Fruit fly (Drosophila melanogaster) whole organism, embryonic: ENCODE results near the gene CG32267.

ENCODE experiments used
- C15 ChIP-seq: fragments of 200-800 bp; sonication (Bioruptor generic); IDR thresholded peaks from 3 replicates; pipeline ENCODE4 v1.3.6; 2022; ENCODE audit warnings: missing biosample characterization, missing genetic modification characterization
- CG11398 ChIP-seq: fragments of 200-800 bp; sonication (Bioruptor generic); optimal IDR thresholded peaks from 2 replicates; lab custom pipeline; 2016; ENCODE audit warnings: missing biosample characterization, missing genetic modification characterization
- CG11456 ChIP-seq: fragments of 200-800 bp; sonication (Bioruptor generic); IDR thresholded peaks from 3 replicates; pipeline ENCODE4 v1.3.6; 2022; ENCODE audit warnings: missing biosample characterization, missing genetic modification characterization
- CG11695 ChIP-seq: fragments of 200-800 bp; sonication (Bioruptor generic); IDR thresholded peaks from 3 replicates; pipeline ENCODE4 v1.3.6; 2022; ENCODE audit warnings: missing biosample characterization, missing genetic modification characterization
- CG15073 ChIP-seq: fragments of 200-800 bp; sonication (Bioruptor generic); optimal IDR thresholded peaks from 2 replicates; lab custom pipeline; 2016; ENCODE audit warnings: missing biosample characterization, missing genetic modification characterization
- CG17829 ChIP-seq: fragments of 200-800 bp; optimal IDR thresholded peaks from 2 replicates; lab custom pipeline; 2019; ENCODE audit warnings: missing biosample characterization, mild to moderate bottlenecking, missing genetic modification characterization, moderate library complexity
- CG1832 ChIP-seq: fragments of 200-800 bp; sonication (Bioruptor generic); optimal IDR thresholded peaks from 2 replicates; lab custom pipeline; 2017; ENCODE audit warnings: missing biosample characterization, mild to moderate bottlenecking, missing genetic modification characterization, inconsistent platforms
- CG2678 ChIP-seq: fragments of 200-800 bp; sonication (Bioruptor generic); optimal IDR thresholded peaks from 3 replicates; lab custom pipeline; 2019; ENCODE audit warnings: missing biosample characterization, mild to moderate bottlenecking, missing genetic modification characterization, moderate library complexity
- CG30403 ChIP-seq: fragments of 200-800 bp; sonication (Bioruptor generic); optimal IDR thresholded peaks from 3 replicates; lab custom pipeline; 2016; ENCODE audit warnings: missing biosample characterization, missing genetic modification characterization
- CG30431 ChIP-seq: fragments of 200-800 bp; sonication (Bioruptor generic); optimal IDR thresholded peaks from 2 replicates; lab custom pipeline; 2017; ENCODE audit warnings: missing biosample characterization, missing genetic modification characterization
- CG31365 ChIP-seq: fragments of 200-800 bp; sonication (Bioruptor generic); optimal IDR thresholded peaks from 2 replicates; lab custom pipeline; 2018; ENCODE audit warnings: missing biosample characterization, mild to moderate bottlenecking, missing genetic modification characterization
- CG3281 ChIP-seq: fragments of 200-800 bp; sonication (Bioruptor generic); optimal IDR thresholded peaks from 3 replicates; lab custom pipeline; 2017; ENCODE audit warnings: missing biosample characterization, mild to moderate bottlenecking, missing genetic modification characterization
- CG34422 ChIP-seq: fragments of 200-800 bp; sonication (Bioruptor generic); IDR thresholded peaks from 3 replicates; pipeline ENCODE4 v1.3.6; 2022; ENCODE audit warnings: missing biosample characterization, missing genetic modification characterization
- CG3995 ChIP-seq: fragments of 200-800 bp; sonication (Bioruptor generic); optimal IDR thresholded peaks from 3 replicates; lab custom pipeline; 2016; ENCODE audit warnings: missing biosample characterization, missing genetic modification characterization
- CG7839 ChIP-seq: fragments of 200-800 bp; sonication (Bioruptor generic); optimal IDR thresholded peaks from 3 replicates; lab custom pipeline; 2018; ENCODE audit warnings: missing biosample characterization, mild to moderate bottlenecking, missing genetic modification characterization, moderate library complexity
- CG9797 ChIP-seq: fragments of 200-800 bp; sonication (Bioruptor generic); optimal IDR thresholded peaks from 3 replicates; lab custom pipeline; 2018; ENCODE audit warnings: missing biosample characterization, mild to moderate bottlenecking, missing genetic modification characterization
- CG9817 ChIP-seq: fragments of 200-800 bp; sonication (Bioruptor generic); optimal IDR thresholded peaks from 2 replicates; lab custom pipeline; 2018; ENCODE audit warnings: missing biosample characterization, mild to moderate bottlenecking, missing genetic modification characterization, moderate library complexity
- Dip3 ChIP-seq: fragments of 200-800 bp; sonication (Bioruptor generic); optimal IDR thresholded peaks from 3 replicates; lab custom pipeline; 2016; ENCODE audit warnings: missing biosample characterization, missing genetic modification characterization
- Fer2 ChIP-seq: fragments of 200-800 bp; sonication (Bioruptor generic); optimal IDR thresholded peaks from 2 replicates; lab custom pipeline; 2018; ENCODE audit warnings: missing biosample characterization, mild to moderate bottlenecking, missing genetic modification characterization, moderate library complexity
- Gsc ChIP-seq: fragments of 200-800 bp; sonication (Bioruptor generic); IDR thresholded peaks from 2 replicates; pipeline ENCODE4 v1.3.6; 2022; ENCODE audit warnings: missing biosample characterization, missing genetic modification characterization
- Hey ChIP-seq: fragments of 200-800 bp; sonication (Bioruptor generic); optimal IDR thresholded peaks from 3 replicates; lab custom pipeline; 2018; ENCODE audit warnings: missing biosample characterization, mild to moderate bottlenecking, missing genetic modification characterization
- Hr78 ChIP-seq, 2 experiments: fragments of 200-800 bp in 1 of 2; fragments of >200 bp in 1 of 2; sonication (Bioruptor generic) in 1 of 2; optimal IDR thresholded peaks; 2 replicates each; lab custom pipeline; 2017 to 2019; ENCODE audit warnings: missing biosample characterization in 2 of 2, missing genetic modification characterization in 2 of 2, mild to moderate bottlenecking in 1 of 2, moderate library complexity in 1 of 2
- Mrtf ChIP-seq: fragments of 200-800 bp; sonication (Bioruptor generic); IDR thresholded peaks from 3 replicates; pipeline ENCODE4 v1.3.6; 2022; ENCODE audit warnings: missing biosample characterization, missing genetic modification characterization
- Nf-YA ChIP-seq: fragments of 200-800 bp; sonication (Bioruptor generic); IDR thresholded peaks from 2 replicates; pipeline ENCODE4 v1.3.6; 2022; ENCODE audit warnings: missing biosample characterization, missing genetic modification characterization
- Optix ChIP-seq: fragments of 200-800 bp; sonication (Bioruptor generic); IDR thresholded peaks from 3 replicates; pipeline ENCODE4 v1.3.6; 2022; ENCODE audit warnings: missing biosample characterization, missing genetic modification characterization
- Rfx ChIP-seq: fragments of 200-800 bp; sonication (Bioruptor generic); IDR thresholded peaks from 2 replicates; pipeline ENCODE4 v1.3.6; 2022; ENCODE audit warnings: missing biosample characterization, missing genetic modification characterization
- Side ChIP-seq: fragments of 200-800 bp; sonication (Bioruptor generic); optimal IDR thresholded peaks from 2 replicates; lab custom pipeline; 2016; ENCODE audit warnings: missing biosample characterization, missing genetic modification characterization
- Sox102F ChIP-seq: fragments of 200-800 bp; sonication (Bioruptor generic); optimal IDR thresholded peaks from 2 replicates; lab custom pipeline; 2018; ENCODE audit warnings: missing biosample characterization, mild to moderate bottlenecking, missing genetic modification characterization, moderate library complexity
- YL-1 ChIP-seq: fragments of 200-800 bp; sonication (Bioruptor generic); optimal IDR thresholded peaks from 3 replicates; lab custom pipeline; 2017; ENCODE audit warnings: missing biosample characterization, mild to moderate bottlenecking, missing genetic modification characterization
- ap ChIP-seq: fragments of 200-800 bp; sonication (Bioruptor generic); IDR thresholded peaks from 2 replicates; pipeline ENCODE4 v1.3.6; 2022; ENCODE audit warnings: missing biosample characterization, missing genetic modification characterization
- ash1 ChIP-seq: fragments of 200-800 bp; sonication (Bioruptor generic); optimal IDR thresholded peaks from 2 replicates; lab custom pipeline; 2018; ENCODE audit warnings: missing biosample characterization, mild to moderate bottlenecking, missing genetic modification characterization
- bcd ChIP-seq: fragments of 200-800 bp; sonication (Bioruptor generic); optimal IDR thresholded peaks from 2 replicates; lab custom pipeline; 2017; ENCODE audit warnings: missing biosample characterization, mild to moderate bottlenecking, missing genetic modification characterization
- cg ChIP-seq: fragments of 200-800 bp; sonication (Bioruptor generic); optimal IDR thresholded peaks from 3 replicates; lab custom pipeline; 2019; ENCODE audit warnings: missing biosample characterization, mild to moderate bottlenecking, missing genetic modification characterization, moderate library complexity
- chinmo ChIP-seq: fragments of 200-800 bp; sonication (Bioruptor generic); IDR thresholded peaks from 4 replicates; pipeline ENCODE4 v1.3.6; 2022; ENCODE audit warnings: missing biosample characterization, missing genetic modification characterization; ENCODE audit not compliant: partially characterized antibody
- croc ChIP-seq: fragments of 200-800 bp; sonication (Bioruptor generic); conservative IDR thresholded peaks from 3 replicates; pipeline ENCODE4 v1.3.6; 2022; ENCODE audit warnings: missing biosample characterization, missing genetic modification characterization
- cwo ChIP-seq: fragments of 200-800 bp; sonication (Bioruptor generic); optimal IDR thresholded peaks from 3 replicates; lab custom pipeline; 2017; ENCODE audit warnings: missing biosample characterization, missing genetic modification characterization, mild to moderate bottlenecking, moderate library complexity, missing genetic modification reagents
- dpn ChIP-seq, 2 experiments: fragments of 200-800 bp; sonication (Bioruptor generic); optimal IDR thresholded peaks; 3 replicates each; lab custom pipeline; 2016; ENCODE audit warnings: missing biosample characterization in 2 of 2, missing genetic modification characterization in 2 of 2
- fd96Cb ChIP-seq: fragments of 200-800 bp; sonication (Bioruptor generic); optimal IDR thresholded peaks from 2 replicates; lab custom pipeline; 2018; ENCODE audit warnings: missing biosample characterization, mild to moderate bottlenecking, missing genetic modification characterization, moderate library complexity
- jumu ChIP-seq: fragments of 200-800 bp; sonication (Bioruptor generic); optimal IDR thresholded peaks from 3 replicates; lab custom pipeline; 2016; ENCODE audit warnings: missing biosample characterization, missing genetic modification characterization
- mld ChIP-seq: fragments of 200-800 bp; sonication (Bioruptor generic); IDR thresholded peaks from 3 replicates; pipeline ENCODE4 v1.3.6; 2022; ENCODE audit warnings: missing biosample characterization, missing genetic modification characterization; ENCODE audit not compliant: partially characterized antibody
- oc ChIP-seq: fragments of 200-800 bp; sonication (Bioruptor generic); optimal IDR thresholded peaks from 2 replicates; lab custom pipeline; 2018; ENCODE audit warnings: missing biosample characterization, mild to moderate bottlenecking, missing genetic modification characterization, moderate library complexity
- org-1 ChIP-seq: fragments of 200-800 bp; sonication (Bioruptor generic); optimal IDR thresholded peaks from 2 replicates; lab custom pipeline; 2017; ENCODE audit warnings: missing biosample characterization, missing genetic modification characterization
- prd ChIP-seq, 3 experiments: fragments of >200 bp in 2 of 3; fragments of 200-800 bp in 1 of 3; sonication (Bioruptor generic) in 1 of 3; optimal IDR thresholded peaks in 2 of 3; IDR thresholded peaks in 1 of 3; 2 replicates in 2 of 3; 3 replicates in 1 of 3; pipeline versions ENCODE4 v1.3.6 to Lab custom; 2017 to 2022; ENCODE audit warnings: missing biosample characterization in 1 of 3, missing genetic modification characterization in 1 of 3
- pros ChIP-seq: fragments of 200-800 bp; sonication (Bioruptor generic); optimal IDR thresholded peaks from 3 replicates; lab custom pipeline; 2019; ENCODE audit warnings: missing biosample characterization, mild to moderate bottlenecking, missing genetic modification characterization, moderate library complexity
- sd ChIP-seq: fragments of 200-800 bp; sonication (Bioruptor generic); optimal IDR thresholded peaks from 3 replicates; lab custom pipeline; 2018; ENCODE audit warnings: missing biosample characterization, mild to moderate bottlenecking, missing genetic modification characterization, moderate library complexity
- sens-2 ChIP-seq: fragments of 200-800 bp; sonication (Bioruptor generic); IDR thresholded peaks from 2 replicates; pipeline ENCODE4 v1.3.6; 2022; ENCODE audit warnings: missing biosample characterization, missing genetic modification characterization
- ssp ChIP-seq: fragments of 200-800 bp; sonication (Bioruptor generic); IDR thresholded peaks from 2 replicates; pipeline ENCODE4 v1.3.6; 2022; ENCODE audit warnings: missing biosample characterization, missing genetic modification characterization
- tgo ChIP-seq: fragments of 200-800 bp; sonication (Bioruptor generic); IDR thresholded peaks from 3 replicates; pipeline ENCODE4 v1.3.6; 2022; ENCODE audit warnings: missing biosample characterization, missing genetic modification characterization
- tll ChIP-seq, 2 experiments: fragments of 200-800 bp in 1 of 2; fragments of >200 bp in 1 of 2; sonication (Bioruptor generic) in 1 of 2; optimal IDR thresholded peaks; 2 replicates each; lab custom pipeline; 2017 to 2019; ENCODE audit warnings: missing biosample characterization in 2 of 2, missing genetic modification characterization in 2 of 2, mild to moderate bottlenecking in 1 of 2, moderate library complexity in 1 of 2
- usp ChIP-seq: fragments of >200 bp; optimal IDR thresholded peaks from 2 replicates; lab custom pipeline; 2017; ENCODE audit warnings: missing biosample characterization, missing genetic modification characterization
- wor ChIP-seq: fragments of 200-800 bp; sonication (Bioruptor generic); IDR thresholded peaks from 2 replicates; pipeline ENCODE4 v1.3.6; 2022; ENCODE audit warnings: missing biosample characterization, missing genetic modification characterization

Gene CG32267

DNA sequence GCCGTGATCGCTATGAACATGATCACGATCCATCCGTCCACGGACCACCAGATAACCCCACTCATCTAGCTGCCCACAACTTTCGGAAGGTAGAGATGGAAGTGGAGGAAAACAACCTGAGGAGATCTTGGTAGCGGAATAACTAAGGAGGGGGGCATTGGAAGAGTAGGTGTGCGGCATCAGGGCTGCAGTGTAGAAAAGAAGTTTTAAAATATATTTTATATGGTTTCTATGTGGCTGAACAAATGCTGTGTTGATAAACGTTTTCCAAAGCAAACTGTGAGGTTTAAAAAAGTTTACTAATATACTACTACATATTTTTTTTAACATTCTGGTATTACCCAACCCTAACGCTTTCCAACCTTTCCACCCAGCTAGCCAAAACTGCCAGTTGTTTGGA lies 37.0 kb downstream of the CG32267 start (continued):
- TF ChIP-seq Sox102F (GFP tag; lab: Kevin White, UChicago) (peak; percentile 55), CG1832 (GFP tag; lab: Kevin White, UChicago) (no peak), ssp (GFP tag; lab: Robert Waterston, UW) (no peak), YL-1 (GFP tag; lab: Kevin White, UChicago) (no peak), sd (tag; lab: Kevin White, UChicago) (no peak), ap (GFP tag; lab: Robert Waterston, UW) (no peak), wor (GFP tag; lab: Robert Waterston, UW) (no peak), bcd (GFP tag; lab: Kevin White, UChicago) (no peak), dpn (GFP tag; optimal IDR thresholded peaks at IDR 0.05; lab: Kevin White, UChicago) (no peak), CG9797 (no peak), Optix (GFP tag; lab: Robert Waterston, UW) (no peak), fd96Cb (tag; lab: Kevin White, UChicago) (peak; percentile 17), Hr78 (GFP tag; optimal IDR thresholded peaks at IDR 0.05; lab: Kevin White, UChicago) (peak in 1 of 2 experiments; percentile 8), CG31365 (tag; lab: Kevin White, UChicago) (no peak), jumu (no peak), croc (GFP tag; lab: Robert Waterston, UW) (peak; percentile 32; the same call in 1 of the 3 replicates), CG7839 (tag; lab: Kevin White, UChicago) (peak; percentile 34), CG11398 (GFP tag; lab: Kevin White, UChicago) (no peak), Mrtf (no peak), tll (GFP tag; optimal IDR thresholded peaks at IDR 0.05; lab: Kevin White, UChicago) (no peak), CG17829 (peak; percentile 18), oc (tag; lab: Kevin White, UChicago) (no peak), usp (GFP tag; lab: Kevin White, UChicago) (no peak), CG11456 (GFP tag; lab: Robert Waterston, UW) (no peak), Hey (tag; lab: Kevin White, UChicago) (no peak), Dip3 (GFP tag; lab: Kevin White, UChicago) (no peak), CG15073 (GFP tag; lab: Kevin White, UChicago) (no peak), Fer2 (tag; lab: Kevin White, UChicago) (no peak), Gsc (GFP tag; lab: Robert Waterston, UW) (no peak), chinmo (GFP tag; lab: Robert Waterston, UW) (no peak), CG11695 (GFP tag; lab: Robert Waterston, UW) (no peak), CG34422 (GFP tag; lab: Robert Waterston, UW) (0 out of 3 replicates have a peak, but pooled peaks have one; percentile 24), C15 (GFP tag; lab: Robert Waterston, UW) (no peak), Nf-YA (GFP tag; lab: Robert Waterston, UW) (no peak), mld (GFP tag; lab: Robert Waterston, UW) (no peak), pros (GFP tag; lab: Kevin White, UChicago) (no peak), cwo (GFP tag; lab: Kevin White, UChicago) (no peak), CG2678 (tag; lab: Kevin White, UChicago) (peak; percentile 59), ash1 (GFP tag; lab: Kevin White, UChicago) (no peak), tgo (GFP tag; lab: Robert Waterston, UW) (no peak), CG3281 (GFP tag; lab: Kevin White, UChicago) (no peak), cg (GFP tag; lab: Kevin White, UChicago) (no peak), CG9817 (no peak), CG3995 (GFP tag; lab: Kevin White, UChicago) (no peak), Rfx (peak; percentile 53), Side (GFP tag; lab: Kevin White, UChicago) (no peak), sens-2 (GFP tag; lab: Robert Waterston, UW) (0 out of 2 replicates have a peak, but pooled peaks have one; percentile 50), CG30403 (GFP tag; lab: Kevin White, UChicago) (no peak), CG30431 (no peak), org-1 (GFP tag; lab: Kevin White, UChicago) (no peak), prd (optimal IDR thresholded peaks at IDR 0.05; lab: Kevin White, UChicago) (no peak), prd (GFP tag; IDR thresholded peaks at IDR 0.05; lab: Robert Waterston, UW) (peak; percentile 59)
